Worm (Caenorhabditis elegans) whole organism, L3 larva: ENCODE data around the gene srx-18.

Source experiments
- ama-1 ChIP-seq: fragments of 150-350 bp; optimal IDR thresholded peaks from 2 replicates; lab custom pipeline; 2018
- daf-12 ChIP-seq: fragments of 150-350 bp; optimal IDR thresholded peaks from 2 replicates; lab custom pipeline; 2014; ENCODE audit warnings: missing biosample characterization, missing genetic modification reagents, missing genetic modification characterization
- nhr-25 ChIP-seq: sonication (generic microtip); optimal IDR thresholded peaks from 2 replicates; lab custom pipeline; 2017; ENCODE audit warnings: missing biosample characterization, missing genetic modification characterization
- pha-4 ChIP-seq: fragments of 150-350 bp; optimal IDR thresholded peaks from 2 replicates; lab custom pipeline; 2014; ENCODE audit warnings: missing biosample characterization, missing genetic modification reagents, missing genetic modification characterization
- ztf-4 ChIP-seq: fragments of 150-350 bp; optimal IDR thresholded peaks from 2 replicates; lab custom pipeline; 2014; ENCODE audit warnings: missing biosample characterization, missing genetic modification characterization

- TF ChIP-seq pha-4 (tag; lab: Kevin White, UChicago) (no peak), nhr-25 (tag; lab: Kevin White, UChicago) (no peak), ama-1 (lab: Kevin White, UChicago) (no peak), daf-12 (tag; lab: Kevin White, UChicago) (no peak), ztf-4 (no peak)
Measured at ce11 chrV:17819704-17820103, 21.0 kb upstream of the srx-18 start.
